Fruit fly (Drosophila melanogaster): ENCODE measurements around the gene PIG-B.

DNA sequence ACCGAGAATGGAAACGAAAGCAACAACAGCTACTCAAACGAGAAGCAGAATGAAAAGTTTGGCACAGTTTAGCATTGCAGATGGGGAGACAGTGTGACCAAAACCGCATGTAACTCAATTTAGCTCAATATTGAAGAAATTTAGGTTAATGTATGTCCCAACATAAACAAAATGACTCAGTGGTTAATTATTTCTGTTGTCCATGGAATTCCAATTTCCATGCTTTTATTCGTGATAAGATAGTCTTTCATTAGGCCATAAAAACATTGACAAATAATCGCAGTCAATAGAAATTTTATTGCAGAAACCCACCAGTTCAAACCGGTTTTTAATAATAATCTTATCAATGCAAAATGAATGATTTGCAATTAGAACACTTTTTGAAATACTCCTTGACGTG lies 9.2 kb upstream of the PIG-B start:
- TF ChIP-seq Pif1A (GFP tag; optimal IDR thresholded peaks at IDR 0.05), result peak; percentile 26
- TF ChIP-seq CG10348 (GFP tag; IDR thresholded peaks at IDR 0.05), result no peak
- TF ChIP-seq gl (tag; optimal IDR thresholded peaks at IDR 0.05), result no peak
- no peak for TF ChIP-seq CG13204 (GFP tag; optimal IDR thresholded peaks at IDR 0.05)
- no peak for TF ChIP-seq CG4496 (GFP tag; IDR thresholded peaks at IDR 0.05)
